Fruit fly (Drosophila melanogaster): ENCODE data around the gene sick.

The sick gene

DNA sequence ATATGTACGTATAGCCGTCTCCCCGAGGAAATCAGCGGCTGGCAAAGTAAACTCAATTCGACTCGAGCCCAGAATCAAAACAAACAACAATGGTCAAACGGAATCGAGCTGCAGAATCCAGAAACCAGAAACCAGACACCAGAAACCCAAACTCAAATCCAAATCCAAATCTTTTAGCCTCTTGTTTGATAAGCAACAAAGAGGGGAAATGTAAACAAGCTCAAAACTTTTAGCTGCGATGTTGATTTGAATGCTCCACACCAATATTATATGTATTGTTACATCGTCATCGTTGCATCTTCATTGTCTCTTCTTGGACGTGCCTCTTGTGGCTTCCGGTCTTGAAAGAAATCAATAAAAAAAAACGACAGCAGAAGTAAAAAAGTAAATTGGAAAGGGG is 153.4 kb downstream of the sick start:
- no peak for TF ChIP-seq pan (optimal IDR thresholded peaks at IDR 0.05)
- TF ChIP-seq EcR (GFP tag; optimal IDR thresholded peaks at IDR 0.05) = no peak
- TF ChIP-seq usp (GFP tag; optimal IDR thresholded peaks at IDR 0.05) = no peak
- no peak for TF ChIP-seq CG8478 (optimal IDR thresholded peaks at IDR 0.05)
- TF ChIP-seq psq (optimal IDR thresholded peaks at IDR 0.05) = no peak
- TF ChIP-seq Dll (optimal IDR thresholded peaks at IDR 0.05) = no peak

DNA sequence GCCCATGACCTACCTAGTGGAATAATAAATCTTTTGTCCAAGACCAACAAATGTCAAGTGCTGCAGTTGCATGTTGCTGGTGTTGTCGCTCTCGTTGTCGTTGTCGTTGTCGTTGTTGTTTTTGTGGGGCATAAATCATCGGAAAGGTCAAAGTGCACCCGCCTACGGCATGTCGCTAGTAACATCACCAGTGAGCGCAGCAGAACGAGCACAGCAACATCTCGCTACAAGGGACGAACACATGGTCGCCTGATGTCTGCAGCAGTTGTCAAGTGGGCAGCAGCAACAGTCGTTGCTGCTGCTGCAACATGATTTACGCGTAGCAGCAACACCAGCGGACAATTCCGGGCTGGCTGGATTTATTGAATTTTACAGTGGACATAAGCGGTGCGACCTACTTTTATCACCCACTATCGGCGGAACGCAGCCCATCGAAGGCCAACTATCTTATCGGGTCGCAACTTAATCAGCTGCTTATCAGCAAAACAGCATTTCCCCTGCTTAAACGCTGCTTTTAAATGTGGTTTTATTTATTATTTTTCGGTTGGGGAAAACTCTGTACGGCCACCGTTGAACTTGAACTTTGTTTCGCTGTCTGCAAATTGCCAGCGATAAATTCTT is 155.5 kb downstream of the sick start:
- no peak for TF ChIP-seq Dll (optimal IDR thresholded peaks at IDR 0.05)
- no peak for TF ChIP-seq usp (GFP tag; optimal IDR thresholded peaks at IDR 0.05)
- no peak for TF ChIP-seq CG8478 (optimal IDR thresholded peaks at IDR 0.05)
- no peak for TF ChIP-seq EcR (GFP tag; optimal IDR thresholded peaks at IDR 0.05)

DNA sequence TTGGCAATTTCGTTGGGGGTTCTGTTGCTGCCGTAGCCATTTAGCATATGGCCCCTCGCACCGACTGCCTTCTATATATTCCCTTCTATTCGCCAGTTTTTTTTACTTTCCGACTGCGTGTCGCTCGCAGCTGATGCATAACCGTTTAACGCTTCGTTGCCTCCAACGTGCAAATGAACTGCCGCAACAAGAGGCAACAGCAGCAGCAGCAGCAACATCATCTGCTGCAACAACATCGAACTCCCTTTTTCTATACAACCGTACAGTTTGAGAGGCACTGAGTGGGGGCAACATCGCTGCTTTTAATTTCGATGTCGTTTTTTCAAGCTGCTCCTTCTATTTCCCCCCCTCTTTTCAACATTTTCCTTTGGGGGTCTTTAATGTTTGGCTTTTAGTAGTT is 156.1 kb downstream of the sick start:
- TF ChIP-seq Dll (optimal IDR thresholded peaks at IDR 0.05) (no peak), psq (optimal IDR thresholded peaks at IDR 0.05) (no peak), EcR (GFP tag; optimal IDR thresholded peaks at IDR 0.05) (no peak), CG8478 (optimal IDR thresholded peaks at IDR 0.05) (no peak), pan (optimal IDR thresholded peaks at IDR 0.05) (no peak), usp (GFP tag; optimal IDR thresholded peaks at IDR 0.05) (no peak)

DNA sequence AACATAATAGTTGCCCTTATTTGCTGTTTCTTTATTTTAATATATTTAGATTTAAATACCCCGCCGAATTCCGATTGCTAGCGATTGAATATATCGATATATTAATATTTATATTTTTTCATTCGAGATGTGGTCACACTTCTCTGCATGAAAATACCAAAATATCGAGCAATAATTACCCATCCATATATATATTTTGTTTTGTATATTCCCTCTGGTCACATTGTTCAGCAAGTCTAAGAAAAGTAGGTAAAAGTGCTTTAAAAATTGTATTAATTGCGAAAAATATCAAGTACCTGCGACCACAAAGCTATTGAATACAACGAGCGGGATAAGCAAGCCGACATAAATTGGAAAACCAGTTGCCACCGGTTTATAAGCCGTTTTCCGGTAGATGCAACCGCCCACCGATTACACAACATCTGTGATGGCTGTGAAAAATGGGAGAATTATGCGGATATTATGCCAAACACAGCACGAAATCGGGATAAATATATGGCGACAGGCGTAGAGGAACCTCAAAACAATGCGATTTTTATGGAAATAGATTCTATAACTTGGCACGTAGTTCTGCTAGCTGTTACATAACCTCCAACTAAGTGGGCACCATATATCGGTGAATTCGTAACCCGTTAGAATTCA is 162.5 kb downstream of the sick start, which contains the start of gene COX4:
TSS of gene COX4 (plus strand) at position 194 of the 642 bp plus-strand sequence.
- no peak for TF ChIP-seq pan (optimal IDR thresholded peaks at IDR 0.05)
- TF ChIP-seq CG8478 (optimal IDR thresholded peaks at IDR 0.05) = no peak
- no peak for TF ChIP-seq EcR (GFP tag; optimal IDR thresholded peaks at IDR 0.05)
- no peak for TF ChIP-seq Dll (optimal IDR thresholded peaks at IDR 0.05)
- TF ChIP-seq psq (optimal IDR thresholded peaks at IDR 0.05) = no peak
- TF ChIP-seq usp (GFP tag; optimal IDR thresholded peaks at IDR 0.05) = no peak

DNA sequence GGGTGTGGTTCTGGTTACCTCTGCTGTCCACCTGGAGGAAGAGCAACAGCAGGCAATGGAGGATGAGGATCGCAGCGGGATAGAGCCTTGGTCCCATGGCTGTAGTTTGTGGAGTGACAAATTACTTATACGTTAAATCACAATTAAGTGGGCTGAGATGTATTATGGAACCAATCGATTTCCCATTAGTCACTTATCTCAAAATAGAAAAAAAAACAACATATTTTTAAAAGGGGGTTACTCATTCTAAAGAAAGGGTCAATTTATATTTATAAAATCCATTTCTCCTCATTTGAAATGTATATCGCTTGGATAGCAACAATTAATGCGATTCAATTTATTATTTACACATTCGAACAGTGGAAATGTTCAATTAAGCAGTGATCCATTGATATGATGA is 164.8 kb downstream of the sick start, which contains the start of gene CG34051:
TSS of gene CG34051 (minus strand) at position 101 of the 400 bp plus-strand sequence.
- TF ChIP-seq EcR (GFP tag; optimal IDR thresholded peaks at IDR 0.05) = no peak

DNA sequence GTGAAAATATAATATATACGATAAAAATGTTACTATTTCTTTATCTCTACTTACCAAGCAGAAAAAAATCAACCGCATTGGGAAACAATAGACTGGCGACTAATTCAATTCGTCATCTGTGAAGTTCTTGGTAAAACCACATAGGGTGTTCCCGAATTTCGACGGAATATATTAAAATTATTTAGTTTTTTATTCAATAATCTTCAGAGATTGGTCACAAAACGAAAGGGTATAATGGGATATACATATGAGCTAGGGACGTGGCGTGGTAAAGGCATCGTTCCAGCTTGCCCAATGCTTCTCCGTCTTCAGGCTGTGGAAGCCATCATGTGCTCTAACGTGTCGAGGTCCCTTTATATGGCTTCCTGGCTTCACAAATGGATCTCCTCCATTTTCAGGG is 165.4 kb downstream of the sick start, which contains the start of gene CG42866:
TSS of gene CG42866 (minus strand) at position 101 of the 400 bp plus-strand sequence.
- TF ChIP-seq CG8478 (optimal IDR thresholded peaks at IDR 0.05) (no peak), Dll (optimal IDR thresholded peaks at IDR 0.05) (no peak), EcR (GFP tag; optimal IDR thresholded peaks at IDR 0.05) (no peak), pan (optimal IDR thresholded peaks at IDR 0.05) (no peak), usp (GFP tag; optimal IDR thresholded peaks at IDR 0.05) (no peak), psq (optimal IDR thresholded peaks at IDR 0.05) (no peak)

DNA sequence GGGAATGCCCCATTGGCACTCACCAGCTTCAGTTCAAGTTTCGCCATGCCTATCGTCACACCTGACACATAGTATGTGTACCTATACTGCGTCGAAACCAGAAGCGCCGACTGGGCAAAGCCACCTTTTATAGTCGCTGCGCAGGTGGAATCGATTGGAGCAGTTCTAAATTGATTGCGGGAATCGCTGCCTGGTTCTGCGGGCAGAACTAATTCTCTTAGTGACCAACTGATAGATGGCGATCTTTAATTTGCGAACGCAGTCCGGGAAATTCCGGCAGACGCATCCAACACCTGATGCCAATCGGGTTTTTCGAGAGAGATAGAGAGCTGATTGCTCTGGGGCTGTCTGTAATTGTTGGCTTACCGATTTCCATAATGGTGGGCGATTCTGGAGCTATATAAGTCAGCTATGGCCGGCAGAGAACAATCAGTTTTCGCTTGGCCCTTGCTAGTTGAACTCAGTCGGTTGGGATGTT is 166.1 kb downstream of the sick start, which contains the start of the genes CG13965 and CG16772:
TSS of gene CG13965 (minus strand) at position 101 of the 478 bp plus-strand sequence.
TSS of gene CG16772 (plus strand) at position 428 of the 478 bp plus-strand sequence.
- no peak for TF ChIP-seq EcR (GFP tag; optimal IDR thresholded peaks at IDR 0.05)
- no peak for TF ChIP-seq CG8478 (optimal IDR thresholded peaks at IDR 0.05)
- TF ChIP-seq Dll (optimal IDR thresholded peaks at IDR 0.05) = no peak
- no peak for TF ChIP-seq usp (GFP tag; optimal IDR thresholded peaks at IDR 0.05)
- no peak for TF ChIP-seq pan (optimal IDR thresholded peaks at IDR 0.05)
- no peak for TF ChIP-seq psq (optimal IDR thresholded peaks at IDR 0.05)

DNA sequence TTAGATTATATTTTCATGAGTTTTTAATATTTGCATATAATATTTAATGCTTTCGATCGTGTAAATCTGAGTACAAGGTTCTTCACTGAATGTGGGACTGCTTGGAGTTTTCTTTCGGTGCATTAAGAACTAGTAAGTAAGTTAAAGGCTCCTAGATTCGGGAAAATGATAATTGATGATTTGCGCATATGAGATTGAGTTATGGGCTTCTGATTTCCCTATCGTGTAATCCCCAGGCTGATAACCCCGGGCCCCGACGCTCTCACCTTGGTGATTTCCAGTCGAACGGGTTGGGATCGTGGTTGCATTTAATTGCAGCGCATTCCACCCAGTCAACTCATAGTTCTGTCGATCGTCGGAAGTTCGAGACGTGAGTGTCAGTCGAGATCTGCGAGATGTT is 167.7 kb downstream of the sick start, which contains the start of gene CG10680:
TSS of gene CG10680 (plus strand) at position 301 of the 400 bp plus-strand sequence.
- TF ChIP-seq CG8478 (optimal IDR thresholded peaks at IDR 0.05) (no peak), EcR (GFP tag; optimal IDR thresholded peaks at IDR 0.05) (no peak), Dll (optimal IDR thresholded peaks at IDR 0.05) (no peak), psq (optimal IDR thresholded peaks at IDR 0.05) (no peak), pan (optimal IDR thresholded peaks at IDR 0.05) (no peak), usp (GFP tag; optimal IDR thresholded peaks at IDR 0.05) (no peak)

DNA sequence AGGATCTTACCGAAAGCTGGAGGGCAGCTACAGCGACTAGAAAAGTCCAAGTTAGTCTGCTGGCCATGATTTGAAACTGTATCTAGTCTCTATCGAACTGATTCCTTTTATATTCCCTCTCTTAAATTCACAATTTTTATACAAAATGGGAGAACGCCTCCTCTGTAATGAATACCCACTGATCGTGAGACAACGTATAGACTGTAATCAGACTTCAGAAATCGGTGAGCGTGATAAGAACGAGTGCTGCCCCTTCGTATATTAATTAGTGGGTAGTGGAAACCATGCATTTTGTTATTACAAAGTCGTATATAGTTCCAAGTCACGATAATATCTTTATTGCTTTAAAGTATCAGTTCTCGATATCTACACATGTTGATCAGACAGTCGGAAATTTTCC is 170.2 kb downstream of the sick start, which contains the start of gene OS9:
TSS of gene OS9 (minus strand) at position 101 of the 400 bp plus-strand sequence.
- TF ChIP-seq pan (optimal IDR thresholded peaks at IDR 0.05) (no peak), psq (optimal IDR thresholded peaks at IDR 0.05) (no peak), Dll (optimal IDR thresholded peaks at IDR 0.05) (no peak), CG8478 (optimal IDR thresholded peaks at IDR 0.05) (no peak), EcR (GFP tag; optimal IDR thresholded peaks at IDR 0.05) (no peak), usp (GFP tag; optimal IDR thresholded peaks at IDR 0.05) (no peak)

DNA sequence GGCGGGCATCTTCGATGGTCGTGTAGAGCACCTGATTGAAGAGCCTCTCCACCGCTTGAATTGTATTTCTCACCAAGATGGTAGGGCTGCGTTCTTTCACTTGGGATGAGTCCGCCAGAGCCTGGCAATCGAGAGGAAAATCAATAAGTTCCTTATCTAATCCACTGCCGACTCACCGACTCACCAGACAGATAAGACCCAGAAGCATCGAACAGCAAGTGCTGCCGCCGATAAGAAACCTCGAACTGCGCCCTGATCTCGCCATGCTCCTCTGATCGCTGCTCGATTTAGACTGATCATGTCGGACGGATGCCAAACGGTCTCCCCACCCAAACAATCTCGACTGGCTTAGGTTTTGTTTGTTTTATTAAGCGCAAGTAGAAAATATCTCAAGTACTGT is 171.2 kb downstream of the sick start, which contains the start of gene Hf:
TSS of gene Hf (minus strand) at position 296 of the 400 bp plus-strand sequence.
- TF ChIP-seq pan (optimal IDR thresholded peaks at IDR 0.05) (no peak), usp (GFP tag; optimal IDR thresholded peaks at IDR 0.05) (no peak), psq (optimal IDR thresholded peaks at IDR 0.05) (no peak), EcR (GFP tag; optimal IDR thresholded peaks at IDR 0.05) (no peak), CG8478 (optimal IDR thresholded peaks at IDR 0.05) (no peak), Dll (optimal IDR thresholded peaks at IDR 0.05) (no peak)

DNA sequence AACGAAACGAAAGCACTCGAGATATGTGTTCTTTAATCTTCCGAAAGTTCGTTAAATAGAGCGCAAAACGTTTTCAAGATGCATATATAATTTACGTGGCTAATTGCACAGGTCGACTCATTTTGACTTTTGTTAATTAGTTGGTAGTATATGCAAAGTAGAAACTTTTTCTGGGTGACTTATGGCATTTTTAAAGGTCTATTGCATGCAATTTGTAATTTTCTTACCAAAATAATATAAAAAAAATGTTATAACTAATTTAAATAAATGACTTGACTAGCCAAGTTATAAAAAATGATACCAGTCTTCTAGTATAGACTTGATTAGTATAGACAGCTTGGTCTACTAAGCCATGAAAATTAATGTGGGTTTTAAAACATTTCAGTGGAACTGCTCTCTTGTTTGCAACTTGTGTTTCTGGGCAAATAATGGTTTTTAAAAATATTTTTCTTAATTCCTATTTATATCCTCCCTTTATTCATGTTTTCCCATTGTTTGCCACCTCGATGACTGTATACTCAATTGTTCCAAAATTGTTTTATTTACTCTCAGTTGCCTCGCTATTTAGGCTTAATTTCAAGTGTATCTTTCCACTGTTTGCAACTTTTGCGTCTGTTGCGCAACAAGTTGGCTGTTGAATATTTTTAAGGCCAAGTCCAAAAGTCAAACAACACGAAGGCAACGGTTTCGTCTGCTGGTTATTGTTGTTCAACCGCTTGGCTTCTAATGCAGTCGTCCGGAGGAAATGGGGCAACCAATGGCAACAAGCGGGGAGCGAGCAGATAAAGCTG is 191.9 kb downstream of the sick start:
- TF ChIP-seq usp (GFP tag; optimal IDR thresholded peaks at IDR 0.05) (no peak), psq (optimal IDR thresholded peaks at IDR 0.05) (no peak), pan (optimal IDR thresholded peaks at IDR 0.05) (no peak), CG8478 (optimal IDR thresholded peaks at IDR 0.05) (no peak), EcR (GFP tag; optimal IDR thresholded peaks at IDR 0.05) (no peak), Dll (optimal IDR thresholded peaks at IDR 0.05) (no peak)

Measured in whole organism.